Fruit fly (Drosophila melanogaster) whole organism: Measurements from ENCODE around the gene AstC.

Experiments used
- CG8478 ChIP-seq: fragments of >200 bp; optimal IDR thresholded peaks from 2 replicates; lab custom pipeline; 2018; ENCODE audit warnings: inconsistent platforms
- Dll ChIP-seq: fragments of >200 bp; optimal IDR thresholded peaks from 2 replicates; lab custom pipeline; 2017
- EcR ChIP-seq, 2 experiments: fragments of >200 bp; optimal IDR thresholded peaks; 2 replicates each; lab custom pipeline; 2017; ENCODE audit warnings: missing biosample characterization in 2 of 2, missing genetic modification characterization in 2 of 2, missing genetic modification reagents in 2 of 2
- pan ChIP-seq: fragments of >200 bp; optimal IDR thresholded peaks from 2 replicates; lab custom pipeline; 2017
- psq ChIP-seq: fragments of >200 bp; optimal IDR thresholded peaks from 2 replicates; lab custom pipeline; 2017
- usp ChIP-seq: fragments of >200 bp; optimal IDR thresholded peaks from 2 replicates; lab custom pipeline; 2017; ENCODE audit warnings: missing biosample characterization, missing genetic modification characterization, mixed read lengths

Gene AstC

DNA sequence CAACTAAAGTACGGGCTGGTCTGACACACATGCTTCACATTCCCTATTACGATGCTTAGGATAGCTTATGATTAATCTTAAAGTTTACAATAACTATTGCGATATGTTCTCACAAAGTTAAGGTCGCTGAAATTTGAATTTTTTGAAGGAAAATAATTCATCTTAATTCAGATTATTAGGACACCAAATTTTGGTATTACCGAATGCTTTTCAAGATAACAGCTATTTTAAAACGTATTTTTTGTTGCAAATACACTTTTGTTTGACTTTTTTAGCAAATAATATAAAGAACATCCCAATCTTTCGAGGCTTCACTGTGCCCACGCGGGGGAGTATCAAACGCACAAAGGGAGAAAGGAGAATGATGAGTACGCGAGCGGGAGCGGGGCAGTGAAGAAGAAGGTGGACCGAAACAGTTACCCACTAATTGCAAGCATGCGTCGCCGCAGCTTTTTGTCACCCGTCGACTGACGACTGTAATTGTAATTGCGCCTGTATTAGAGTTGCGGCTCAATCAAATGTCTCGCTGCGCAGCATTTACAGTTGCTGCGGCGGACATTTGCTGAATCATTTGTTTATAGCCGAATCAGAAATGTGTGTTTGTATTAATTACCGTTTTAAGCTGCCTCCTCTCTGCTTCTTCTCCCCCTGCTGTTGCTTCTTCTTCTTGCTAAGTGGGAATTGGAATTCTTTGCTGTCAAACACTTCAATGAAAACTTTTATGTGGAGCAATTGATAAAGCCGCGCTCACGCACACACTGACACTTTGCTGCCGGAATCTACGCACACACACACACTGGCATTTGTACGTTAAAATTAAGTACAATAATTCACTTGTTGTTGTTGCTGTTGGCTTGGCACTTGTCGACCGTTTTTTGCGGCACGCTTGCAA lies 15.0 kb downstream of the AstC start:
- TF ChIP-seq EcR (GFP tag; optimal IDR thresholded peaks at IDR 0.05; lab: Kevin White, UChicago) (no peak), Dll (no peak), CG8478 (lab: Kevin White, UChicago) (no peak), psq (lab: Kevin White, UChicago) (no peak), usp (GFP tag; lab: Kevin White, UChicago) (no peak), pan (lab: Kevin White, UChicago) (no peak)

DNA sequence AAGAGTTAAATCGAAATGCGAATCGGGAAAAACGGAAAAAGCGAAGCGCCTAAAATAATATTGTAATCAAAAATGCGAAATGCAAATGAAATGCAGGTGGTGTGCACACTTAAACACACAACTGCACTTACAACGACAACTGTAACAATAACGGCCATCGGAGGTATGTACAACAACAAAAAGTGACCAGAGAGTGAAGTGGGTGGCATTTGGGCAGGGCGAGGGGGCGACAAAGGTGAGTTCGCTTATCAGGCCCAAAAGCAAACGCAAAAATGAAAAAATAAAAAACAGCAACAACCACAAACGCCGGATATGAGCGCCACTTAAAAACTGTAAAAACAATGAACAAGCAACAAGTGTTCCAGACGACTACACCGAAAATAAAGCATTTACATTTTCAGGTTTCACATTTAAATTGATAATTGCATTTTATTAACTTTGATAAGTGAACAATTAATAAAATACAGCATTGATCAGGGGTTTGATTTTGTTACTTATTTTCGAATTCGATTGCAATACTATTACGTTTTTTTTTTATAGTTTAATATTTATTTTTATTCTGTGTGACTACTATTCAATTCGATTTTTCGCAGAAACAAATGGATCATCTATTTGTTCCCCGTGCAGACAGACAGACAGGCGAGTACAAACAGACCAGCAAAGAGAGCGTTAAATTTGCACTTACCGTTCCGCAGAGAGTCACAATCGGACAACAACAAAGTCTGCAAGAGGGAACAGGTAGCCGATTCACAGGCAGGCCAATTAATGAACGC lies 15.9 kb downstream of the AstC start:
- no peak for TF ChIP-seq CG8478 (lab: Kevin White, UChicago)
- TF ChIP-seq pan (lab: Kevin White, UChicago), result peak; percentile 42

dm6 chr2L:11061155-11061554 lies 20.0 kb downstream of the AstC start:
- TF ChIP-seq usp (GFP tag; lab: Kevin White, UChicago) (no peak), pan (lab: Kevin White, UChicago) (no peak), Dll (no peak), EcR (GFP tag; optimal IDR thresholded peaks at IDR 0.05; lab: Kevin White, UChicago) (no peak), psq (lab: Kevin White, UChicago) (no peak), CG8478 (lab: Kevin White, UChicago) (no peak)

DNA sequence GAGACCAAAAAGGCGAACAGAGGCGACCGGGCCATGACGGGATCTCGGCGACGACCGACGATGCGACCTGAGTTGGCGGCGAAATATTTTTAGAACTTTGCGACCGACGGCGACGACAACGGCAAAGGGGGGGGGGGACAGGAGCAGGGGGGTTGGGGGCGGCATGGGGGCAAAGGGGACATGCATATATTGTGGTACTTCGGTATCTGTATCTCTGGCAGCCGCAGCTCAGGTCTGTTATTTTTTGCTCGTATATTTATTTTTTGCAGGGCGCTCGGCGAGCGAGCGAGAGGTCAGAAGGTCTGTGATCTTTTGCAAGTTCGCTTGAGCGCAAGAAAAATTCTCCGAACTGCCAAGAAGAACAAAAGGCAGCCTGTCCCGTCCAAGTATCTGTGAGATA lies 22.0 kb downstream of the AstC start:
- no peak for TF ChIP-seq psq (lab: Kevin White, UChicago)
- no peak for TF ChIP-seq Dll
- TF ChIP-seq usp (GFP tag; lab: Kevin White, UChicago), result no peak
- TF ChIP-seq EcR (GFP tag; optimal IDR thresholded peaks at IDR 0.05; lab: Kevin White, UChicago), result no peak
- TF ChIP-seq pan (lab: Kevin White, UChicago), result no peak
- no peak for TF ChIP-seq CG8478 (lab: Kevin White, UChicago)

DNA sequence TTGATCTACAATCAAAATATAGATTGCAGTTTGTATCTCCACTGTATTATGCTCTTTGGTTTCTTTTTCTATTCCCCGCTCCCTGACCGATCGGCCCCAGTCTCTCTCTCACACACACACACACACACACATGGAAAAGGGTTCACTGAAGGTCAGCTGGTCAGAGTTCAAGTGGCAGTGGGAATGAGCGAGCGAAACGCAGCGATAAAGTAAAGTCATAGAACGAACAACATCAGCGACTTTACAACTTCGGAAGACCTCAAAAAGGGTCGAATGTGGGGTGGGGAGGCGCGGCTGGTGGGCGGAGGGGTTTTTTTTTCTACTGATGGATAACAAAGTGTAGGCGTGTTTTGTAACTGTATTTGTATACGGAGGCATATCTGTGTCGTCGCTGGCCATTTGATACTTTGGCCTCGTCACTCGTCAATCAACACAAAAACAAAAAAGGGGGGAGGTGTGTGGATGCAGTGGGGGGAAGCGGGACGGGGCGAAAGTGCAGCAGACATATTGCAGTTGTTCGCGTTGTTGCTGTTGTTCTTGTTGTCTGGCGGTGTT lies 23.0 kb downstream of the AstC start:
- TF ChIP-seq pan (lab: Kevin White, UChicago), result no peak
- no peak for TF ChIP-seq psq (lab: Kevin White, UChicago)
- TF ChIP-seq CG8478 (lab: Kevin White, UChicago), result no peak
- no peak for TF ChIP-seq EcR (GFP tag; optimal IDR thresholded peaks at IDR 0.05; lab: Kevin White, UChicago)
- no peak for TF ChIP-seq Dll
- no peak for TF ChIP-seq usp (GFP tag; lab: Kevin White, UChicago)

- TF ChIP-seq CG8478 (lab: Kevin White, UChicago), result no peak
- no peak for TF ChIP-seq psq (lab: Kevin White, UChicago)
- TF ChIP-seq usp (GFP tag; lab: Kevin White, UChicago), result no peak
- no peak for TF ChIP-seq EcR (GFP tag; optimal IDR thresholded peaks at IDR 0.05; lab: Kevin White, UChicago)
- no peak for TF ChIP-seq Dll
- TF ChIP-seq pan (lab: Kevin White, UChicago), result no peak
Observed at dm6 chr2L:11057333-11058110, 23.7 kb downstream of the AstC start.

DNA sequence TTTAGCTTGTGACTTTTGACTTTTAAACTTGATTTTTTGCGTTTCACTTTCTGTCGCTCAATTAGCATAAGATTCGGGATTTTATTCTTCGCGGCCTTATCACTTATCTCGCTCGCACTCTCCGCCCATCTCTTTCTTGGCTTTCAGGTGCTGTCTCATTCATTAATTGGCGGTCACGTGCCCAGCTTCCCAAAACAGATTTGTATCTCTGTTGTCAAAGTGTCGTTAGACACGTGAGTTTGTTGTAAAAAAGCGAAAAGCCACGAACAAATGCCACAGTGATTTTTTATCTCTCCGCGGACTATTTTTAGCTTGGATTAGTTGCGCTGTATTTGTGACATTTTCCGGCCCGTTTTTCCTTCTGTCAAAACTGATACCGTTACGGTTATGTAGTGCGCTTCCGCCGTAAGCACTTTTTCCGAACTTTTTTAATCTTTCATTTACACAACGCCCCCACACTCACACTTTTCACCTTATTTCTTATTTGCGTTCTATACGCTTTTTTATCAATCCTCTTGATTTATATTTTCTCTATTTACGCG lies 24.3 kb downstream of the AstC start:
- TF ChIP-seq EcR (GFP tag; optimal IDR thresholded peaks at IDR 0.05; lab: Kevin White, UChicago) (no peak), Dll (no peak), pan (lab: Kevin White, UChicago) (no peak), psq (lab: Kevin White, UChicago) (no peak), usp (GFP tag; lab: Kevin White, UChicago) (no peak), CG8478 (lab: Kevin White, UChicago) (no peak)

DNA sequence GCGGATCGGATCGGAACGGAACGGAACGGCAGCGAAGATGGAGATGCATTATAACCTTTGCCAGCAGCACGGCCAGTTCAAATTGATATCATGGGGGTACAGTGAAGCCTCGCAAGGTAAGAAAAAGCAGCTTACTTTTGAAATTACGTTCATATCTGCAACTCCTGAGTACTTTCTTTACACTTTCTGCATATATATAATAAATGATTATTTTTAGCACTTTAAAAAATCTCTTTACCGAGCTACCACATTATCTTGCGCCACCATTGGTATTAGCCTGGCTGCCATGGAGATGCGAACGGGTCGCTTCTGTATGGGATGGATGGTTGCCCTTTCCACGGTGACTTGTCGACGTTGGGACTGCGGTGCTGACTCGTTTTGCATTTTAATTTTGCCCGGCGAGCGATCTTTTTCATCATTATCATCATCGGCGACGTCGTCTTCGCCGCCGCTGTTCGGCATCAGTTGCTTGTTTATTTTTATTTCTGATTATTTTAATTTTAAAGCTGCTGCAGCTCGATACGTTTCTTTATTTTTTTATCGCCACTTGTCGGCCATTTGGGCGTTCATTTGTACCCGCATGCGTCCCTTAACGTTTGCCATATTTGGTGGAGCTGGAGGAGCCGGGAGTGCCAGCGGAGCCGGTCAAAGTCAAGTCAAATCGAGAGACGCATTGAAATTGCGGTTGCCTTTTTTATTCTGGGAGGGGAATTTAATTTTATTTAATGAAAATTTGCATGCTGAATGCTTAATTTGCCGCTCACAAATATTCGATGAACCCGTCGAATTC lies 28.0 kb downstream of the AstC start:
- no peak for TF ChIP-seq psq (lab: Kevin White, UChicago)
- no peak for TF ChIP-seq Dll
- TF ChIP-seq usp (GFP tag; lab: Kevin White, UChicago), result no peak

dm6 chr2L:11052493-11052788 lies 28.8 kb downstream of the AstC start:
- no peak for TF ChIP-seq CG8478 (lab: Kevin White, UChicago)
- no peak for TF ChIP-seq psq (lab: Kevin White, UChicago)
- TF ChIP-seq Dll, result no peak
- TF ChIP-seq pan (lab: Kevin White, UChicago), result no peak
- no peak for TF ChIP-seq EcR (GFP tag; optimal IDR thresholded peaks at IDR 0.05; lab: Kevin White, UChicago)
- TF ChIP-seq usp (GFP tag; lab: Kevin White, UChicago), result no peak
